Worm (Caenorhabditis elegans): ENCODE measurements around the gene F32D8.2.

DNA sequence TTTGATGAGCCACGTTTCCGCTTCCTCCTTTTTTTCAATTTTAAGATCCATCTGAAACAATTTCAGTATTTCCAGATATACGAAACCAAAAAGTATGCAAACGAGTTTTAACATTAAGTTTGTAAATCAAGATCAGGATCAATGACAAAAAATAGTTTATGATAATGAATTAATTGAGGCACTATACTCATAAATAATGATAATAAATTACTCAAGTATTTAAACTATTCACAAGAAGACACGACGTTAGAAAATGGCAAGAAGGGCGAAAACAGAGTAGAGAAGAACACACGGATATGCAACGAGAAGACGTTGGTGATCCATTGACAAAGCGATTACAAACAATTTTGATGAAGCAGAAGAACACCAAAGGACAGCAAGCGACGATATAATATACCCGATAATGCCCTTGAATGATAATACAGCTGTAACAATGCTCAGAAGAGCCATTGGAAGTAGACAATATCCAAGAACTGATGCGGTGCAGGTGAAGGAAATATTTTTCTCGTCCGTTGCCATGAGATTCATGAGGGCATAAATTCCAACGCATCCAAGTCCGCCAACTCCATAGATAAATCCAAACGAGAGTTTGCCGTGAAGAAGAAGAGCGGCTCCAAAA, 10.0 kb downstream of the F32D8.2 start, which contains the start of gene F32D8.4:
- TF ChIP-seq W03F9.2 (tag; optimal IDR thresholded peaks at IDR 0.05) (no peak), dao-5 (tag; optimal IDR thresholded peaks at IDR 0.05) (no peak), him-1 (tag; optimal IDR thresholded peaks at IDR 0.05) (no peak)

Measured in whole organism, L4/young adult.